Worm (Caenorhabditis elegans) whole organism, L1 larva: Measurements from ENCODE around the gene csq-1.

Source experiments
- C16A3.4 ChIP-seq: fragments of 150-350 bp; optimal IDR thresholded peaks from 2 replicates; lab custom pipeline; 2014; ENCODE audit warnings: missing biosample characterization, missing genetic modification characterization
- Y116A8C.19 ChIP-seq: sonication (generic microtip); optimal IDR thresholded peaks from 2 replicates; lab custom pipeline; 2016; ENCODE audit warnings: missing compliant biosample characterization, missing genetic modification characterization, borderline replicate concordance
- aha-1 ChIP-seq: fragments of 150-350 bp; optimal IDR thresholded peaks from 2 replicates; lab custom pipeline; 2014; ENCODE audit warnings: missing biosample characterization, missing genetic modification characterization
- alr-1 ChIP-seq: fragments of 200-800 bp; sonication (Bioruptor generic); optimal IDR thresholded peaks from 2 replicates; lab custom pipeline; 2018; ENCODE audit warnings: borderline replicate concordance, mild to moderate bottlenecking, missing genetic modification characterization, missing compliant biosample characterization
- aly-2 ChIP-seq: fragments of 150-350 bp; optimal IDR thresholded peaks from 2 replicates; lab custom pipeline; 2014; ENCODE audit warnings: missing biosample characterization, missing genetic modification characterization
- blmp-1 ChIP-seq: fragments of 150-350 bp; optimal IDR thresholded peaks from 2 replicates; lab custom pipeline; 2014; ENCODE audit warnings: missing biosample characterization, missing genetic modification characterization
- ceh-82 ChIP-seq, 3 experiments: fragments of 150-350 bp in 1 of 3; sonication (generic microtip) in 2 of 3; optimal IDR thresholded peaks; 2 replicates each; lab custom pipeline; 2014 to 2017; ENCODE audit warnings: missing biosample characterization in 3 of 3, missing genetic modification characterization in 3 of 3
- ceh-88 ChIP-seq: fragments of 200-800 bp; sonication (Bioruptor generic); IDR thresholded peaks from 2 replicates; pipeline ENCODE4 v1.3.6; 2022; ENCODE audit warnings: missing genetic modification characterization, missing compliant biosample characterization
- dpl-1 ChIP-seq, 3 experiments: fragments of 150-350 bp in 2 of 3; sonication (generic microtip) in 1 of 3; optimal IDR thresholded peaks; 2 replicates each; lab custom pipeline; 2014 to 2017; ENCODE audit warnings: missing biosample characterization in 3 of 3, missing genetic modification characterization in 3 of 3, missing genetic modification reagents in 3 of 3
- efl-1 ChIP-seq, 4 experiments: fragments of 150-350 bp; optimal IDR thresholded peaks in 3 of 4; peaks in 1 of 4; 1 replicate in 1 of 4; 2 replicates in 3 of 4; lab custom pipeline; 2014; ENCODE audit warnings: missing biosample characterization in 2 of 4, missing genetic modification characterization in 2 of 4, missing genetic modification reagents in 2 of 4
- ets-5 ChIP-seq: fragments of 200-800 bp; sonication (Bioruptor generic); IDR thresholded peaks from 2 replicates; pipeline ENCODE4 v1.3.6; 2022; ENCODE audit warnings: missing genetic modification characterization, missing compliant biosample characterization
- fos-1 ChIP-seq: fragments of 150-350 bp; optimal IDR thresholded peaks from 2 replicates; lab custom pipeline; 2014; ENCODE audit warnings: missing biosample characterization, missing genetic modification characterization
- grh-1 ChIP-seq: fragments of 200-800 bp; sonication (Bioruptor generic); IDR thresholded peaks from 2 replicates; pipeline ENCODE4 v1.3.6; 2022; ENCODE audit warnings: missing genetic modification reagents, missing genetic modification characterization, missing compliant biosample characterization
- hlh-17 ChIP-seq: fragments of 200-800 bp; sonication (Bioruptor generic); optimal IDR thresholded peaks from 2 replicates; lab custom pipeline; 2018; ENCODE audit warnings: missing genetic modification characterization, mild to moderate bottlenecking, missing compliant biosample characterization, moderate library complexity, borderline replicate concordance
- hlh-4 ChIP-seq: sonication (generic microtip); optimal IDR thresholded peaks from 2 replicates; lab custom pipeline; 2016; ENCODE audit warnings: mild to moderate bottlenecking, missing genetic modification characterization, missing compliant biosample characterization
- irx-1 ChIP-seq: sonication (generic microtip); optimal IDR thresholded peaks from 2 replicates; lab custom pipeline; 2016; ENCODE audit warnings: missing genetic modification characterization, missing compliant biosample characterization
- lin-14 ChIP-seq: fragments of 200-800 bp; sonication (Bioruptor generic); optimal IDR thresholded peaks from 2 replicates; lab custom pipeline; 2018; ENCODE audit warnings: mild to moderate bottlenecking, missing genetic modification characterization, moderate library complexity, missing compliant biosample characterization
- lin-39 ChIP-seq: fragments of 150-350 bp; optimal IDR thresholded peaks from 2 replicates; lab custom pipeline; 2014; ENCODE audit warnings: missing biosample characterization, missing genetic modification reagents, missing genetic modification characterization
- lir-3 ChIP-seq: sonication (generic microtip); optimal IDR thresholded peaks from 2 replicates; lab custom pipeline; 2016; ENCODE audit warnings: mild to moderate bottlenecking, missing genetic modification characterization, moderate library complexity, missing compliant biosample characterization; ENCODE audit not compliant: poor library complexity
- nhr-11 ChIP-seq: fragments of 150-350 bp; optimal IDR thresholded peaks from 2 replicates; lab custom pipeline; 2014; ENCODE audit warnings: missing biosample characterization, missing genetic modification characterization
- nhr-47 ChIP-seq: sonication (generic microtip); optimal IDR thresholded peaks from 2 replicates; lab custom pipeline; 2016; ENCODE audit warnings: mild to moderate bottlenecking, missing genetic modification characterization, moderate library complexity, missing compliant biosample characterization
- nhr-84 ChIP-seq: sonication (generic microtip); optimal IDR thresholded peaks from 2 replicates; lab custom pipeline; 2017; ENCODE audit warnings: missing biosample characterization, missing genetic modification characterization
- nhr-85 ChIP-seq: sonication (generic microtip); peaks from one replicate; lab custom pipeline; 2016; ENCODE audit warnings: missing genetic modification characterization, inconsistent platforms, missing compliant biosample characterization
- nhr-90 ChIP-seq: sonication (generic microtip); optimal IDR thresholded peaks from 2 replicates; lab custom pipeline; 2016; ENCODE audit warnings: mild to moderate bottlenecking, missing genetic modification characterization, missing compliant biosample characterization; ENCODE audit not compliant: poor library complexity
- rnt-1 ChIP-seq: sonication (generic microtip); optimal IDR thresholded peaks from 2 replicates; lab custom pipeline; 2016; ENCODE audit warnings: mild to moderate bottlenecking, missing genetic modification characterization, moderate library complexity, missing compliant biosample characterization
- snpc-4 ChIP-seq: fragments of 150-350 bp; optimal IDR thresholded peaks from 2 replicates; lab custom pipeline; 2014; ENCODE audit warnings: missing biosample characterization, missing genetic modification characterization
- snu-23 ChIP-seq: sonication (generic microtip); optimal IDR thresholded peaks from 2 replicates; lab custom pipeline; 2016; ENCODE audit warnings: missing genetic modification characterization, missing compliant biosample characterization
- tbx-2 ChIP-seq: sonication (generic microtip); optimal IDR thresholded peaks from 2 replicates; lab custom pipeline; 2016; ENCODE audit warnings: missing genetic modification characterization, missing compliant biosample characterization
- tlp-1 ChIP-seq: fragments of 150-350 bp; optimal IDR thresholded peaks from 2 replicates; lab custom pipeline; 2014; ENCODE audit warnings: missing biosample characterization, missing genetic modification characterization
- unc-30 ChIP-seq: sonication (generic microtip); optimal IDR thresholded peaks from 2 replicates; lab custom pipeline; 2017; ENCODE audit warnings: missing biosample characterization, missing genetic modification characterization
- xbp-1 ChIP-seq: sonication (generic microtip); optimal IDR thresholded peaks from 2 replicates; lab custom pipeline; 2016; ENCODE audit warnings: missing genetic modification characterization, missing compliant biosample characterization
- zip-4 ChIP-seq: fragments of 200-800 bp; sonication (Bioruptor generic); optimal IDR thresholded peaks from 2 replicates; lab custom pipeline; 2018; ENCODE audit warnings: mild to moderate bottlenecking, missing genetic modification characterization, moderate library complexity, missing compliant biosample characterization
- ztf-4 ChIP-seq: fragments of 150-350 bp; optimal IDR thresholded peaks from 2 replicates; lab custom pipeline; 2014; ENCODE audit warnings: missing biosample characterization, missing genetic modification characterization

The csq-1 gene

ce11 chrX:14680474-14680873 lies 4.2 kb upstream of the csq-1 start:
- TF ChIP-seq xbp-1 (tag; lab: Kevin White, UChicago) (no peak), snpc-4 (tag; lab: Kevin White, UChicago) (peak; percentile 84), rnt-1 (tag; lab: Kevin White, UChicago) (peak; percentile 10), efl-1 (optimal IDR thresholded peaks at IDR 0.05; lab: Kevin White, UChicago) (no peak), efl-1 (GFP tag; optimal IDR thresholded peaks at IDR 0.05 in 1 of 2; lab: Kevin White, UChicago) (peak in 1 of 2 experiments; percentile 6)

ce11 chrX:14692905-14693304 lies 8.2 kb downstream of the csq-1 start, which contains the start of gene sox-3:
Gene sox-3, minus strand, starts transcription at chrX:14693005.
- TF ChIP-seq nhr-11 (tag; lab: Kevin White, UChicago) (no peak), nhr-84 (tag; lab: Kevin White, UChicago) (no peak), blmp-1 (no peak), hlh-4 (tag; lab: Kevin White, UChicago) (no peak), ceh-82 (tag; optimal IDR thresholded peaks at IDR 0.05; lab: Kevin White, UChicago) (no peak), aha-1 (tag; lab: Kevin White, UChicago) (no peak), irx-1 (tag; lab: Kevin White, UChicago) (no peak), snu-23 (GFP tag; lab: Kevin White, UChicago) (no peak), xbp-1 (tag; lab: Kevin White, UChicago) (no peak), zip-4 (GFP tag; lab: Kevin White, UChicago) (no peak), ceh-88 (GFP tag; lab: Robert Waterston, UW) (no peak), lir-3 (tag; lab: Kevin White, UChicago) (no peak), Y116A8C.19 (tag; lab: Kevin White, UChicago) (no peak)

ce11 chrX:14694633-14695177 lies 10.0 kb downstream of the csq-1 start:
- TF ChIP-seq lin-14 (GFP tag; lab: Kevin White, UChicago) (peak; percentile 1), hlh-4 (tag; lab: Kevin White, UChicago) (no peak)
- TF ChIP-seq, all 84 proteins: peak for 1

- no peak for TF ChIP-seq fos-1 (tag; lab: Kevin White, UChicago)
- TF ChIP-seq lin-14 (GFP tag; lab: Kevin White, UChicago), result peak; percentile 42
- no peak for TF ChIP-seq ets-5 (GFP tag; lab: Robert Waterston, UW)
These were observed 11.2 kb downstream of the csq-1 start for ce11 chrX:14695892-14696291.

- TF ChIP-seq ztf-4 (tag; lab: Kevin White, UChicago), result no peak
- TF ChIP-seq lin-39 (tag; lab: Kevin White, UChicago), result no peak
- TF ChIP-seq alr-1 (tag; lab: Kevin White, UChicago), result no peak
- no peak for TF ChIP-seq nhr-85
- no peak for TF ChIP-seq grh-1 (GFP tag; lab: Robert Waterston, UW)
- TF ChIP-seq fos-1 (tag; lab: Kevin White, UChicago), result no peak
- no peak for TF ChIP-seq dpl-1 (GFP tag; optimal IDR thresholded peaks at IDR 0.05; lab: Kevin White, UChicago)
- no peak for TF ChIP-seq snu-23 (GFP tag; lab: Kevin White, UChicago)
- no peak for TF ChIP-seq tlp-1 (tag; lab: Kevin White, UChicago)
- no peak for TF ChIP-seq tbx-2 (tag; lab: Kevin White, UChicago)
These were observed 15.2 kb downstream of the csq-1 start, which contains the start of gene hch-1 for ce11 chrX:14699866-14700265. Gene hch-1, minus strand, starts transcription at chrX:14699977.

ce11 chrX:14701490-14701889 lies 16.8 kb downstream of the csq-1 start, which contains the start of gene F40E10.5:
Gene F40E10.5, plus strand, starts transcription at chrX:14701790.
- TF ChIP-seq aly-2 (tag; lab: Kevin White, UChicago) (no peak), hlh-17 (no peak), unc-30 (tag; lab: Kevin White, UChicago) (no peak), C16A3.4 (no peak), nhr-47 (tag; lab: Kevin White, UChicago) (no peak), nhr-90 (tag; lab: Kevin White, UChicago) (no peak)
- TF ChIP-seq, all 84 proteins: peak for 0
